Fruit fly (Drosophila melanogaster): Measurements from ENCODE around the gene CG32100.

dm6 chr3L:12313280-12313679, 46.0 kb downstream of the CG32100 start:
- no peak for TF ChIP-seq CG17568 (GFP tag; optimal IDR thresholded peaks at IDR 0.05)
- no peak for TF ChIP-seq CG7963 (GFP tag; IDR thresholded peaks at IDR 0.05; ENCODE audit: partially characterized antibody)
- TF ChIP-seq Bgb (GFP tag; IDR thresholded peaks at IDR 0.05; ENCODE audit: partially characterized antibody) = no peak
- no peak for TF ChIP-seq Oli (tag; optimal IDR thresholded peaks at IDR 0.05)
- TF ChIP-seq CG6175 (GFP tag; IDR thresholded peaks at IDR 0.05) = no peak
- TF ChIP-seq fd3F (GFP tag; optimal IDR thresholded peaks at IDR 0.05) = no peak
- TF ChIP-seq fd64A (GFP tag; optimal IDR thresholded peaks at IDR 0.05) = no peak
- TF ChIP-seq sug (tag; optimal IDR thresholded peaks at IDR 0.05) = no peak

Measured in whole organism, embryonic.